Worm (Caenorhabditis elegans) whole organism, L1 larva: ENCODE measurements around the gene K09C8.2.
A peak's percentile ranks its signal among the peaks of the same experiment; 100 is the strongest.

Experiments
- aly-2 ChIP-seq: fragments of 150-350 bp; optimal IDR thresholded peaks from 2 replicates; lab custom pipeline; 2014; ENCODE audit warnings: missing biosample characterization, missing genetic modification characterization
- ama-1 ChIP-seq: fragments of 150-350 bp; optimal IDR thresholded peaks from 2 replicates; lab custom pipeline; 2014
- ces-1 ChIP-seq: fragments of 150-350 bp; optimal IDR thresholded peaks from 2 replicates; lab custom pipeline; 2014; ENCODE audit warnings: missing biosample characterization, missing genetic modification reagents, missing genetic modification characterization
- elt-3 ChIP-seq, 6 experiments: fragments of 150-350 bp in 1 of 6; sonication (generic microtip); optimal IDR thresholded peaks; 2 replicates each; lab custom pipeline; 2017 to 2018; ENCODE audit warnings: missing biosample characterization in 6 of 6, missing genetic modification characterization in 6 of 6, inconsistent platforms in 1 of 6
- lin-35 ChIP-seq, 2 experiments: fragments of 150-350 bp; optimal IDR thresholded peaks; 2 replicates each; lab custom pipeline; 2014; ENCODE audit warnings: missing biosample characterization in 2 of 2, missing genetic modification characterization in 2 of 2, missing genetic modification reagents in 2 of 2
- nhr-28 ChIP-seq: fragments of 150-350 bp; optimal IDR thresholded peaks from 2 replicates; lab custom pipeline; 2014; ENCODE audit warnings: missing biosample characterization, missing genetic modification characterization
- nhr-90 ChIP-seq: sonication (generic microtip); optimal IDR thresholded peaks from 2 replicates; lab custom pipeline; 2016; ENCODE audit warnings: mild to moderate bottlenecking, missing genetic modification characterization, missing compliant biosample characterization; ENCODE audit not compliant: poor library complexity
- snpc-4 ChIP-seq: fragments of 150-350 bp; optimal IDR thresholded peaks from 2 replicates; lab custom pipeline; 2014; ENCODE audit warnings: missing biosample characterization, missing genetic modification characterization
- zag-1 ChIP-seq: fragments of 150-350 bp; optimal IDR thresholded peaks from 2 replicates; lab custom pipeline; 2014; ENCODE audit warnings: missing biosample characterization, missing genetic modification characterization

DNA sequence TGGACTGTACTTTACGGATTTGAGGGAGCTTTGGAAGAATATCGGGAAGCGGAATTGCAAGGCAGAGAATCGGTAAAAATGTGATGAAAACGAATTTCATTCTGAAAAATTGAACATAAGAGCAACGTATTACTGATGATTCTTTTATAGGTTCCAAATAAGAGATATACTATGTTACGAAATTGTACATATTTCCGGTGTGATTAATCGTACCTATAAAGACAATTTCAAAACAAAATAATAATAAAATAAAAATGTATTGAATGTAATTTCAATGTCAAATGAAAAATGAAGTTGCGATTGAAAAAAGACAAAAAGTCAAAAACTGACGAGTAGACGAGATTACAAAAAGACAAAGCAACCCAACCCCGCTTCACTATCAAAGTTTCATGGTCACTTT is 49.7 kb downstream of the K09C8.2 start, which contains the start of gene ttr-31:
- TF ChIP-seq ces-1 (GFP tag; lab: Kevin White, UChicago) (no peak), lin-35 (GFP tag; optimal IDR thresholded peaks at IDR 0.05; lab: Kevin White, UChicago) (no peak), nhr-90 (tag; lab: Kevin White, UChicago) (no peak), aly-2 (no peak), zag-1 (no peak), elt-3 (tag; optimal IDR thresholded peaks at IDR 0.05; lab: Kevin White, UChicago) (peak in 1 of 6 experiments; percentile 7), snpc-4 (tag; lab: Kevin White, UChicago) (no peak), ama-1 (lab: Kevin White, UChicago) (no peak), nhr-28 (tag; lab: Kevin White, UChicago) (no peak)
